Worm (Caenorhabditis elegans): ENCODE results near the gene elo-4.

Gene elo-4

ce11 chrIII:9361228-9361627, 27.2 kb upstream of the elo-4 start, which contains the start of gene flp-25:
TSS of gene flp-25 (plus strand) at chrIII:9361528.
- TF ChIP-seq alr-1 (tag; optimal IDR thresholded peaks at IDR 0.05) (no peak), sma-9 (GFP tag; optimal IDR thresholded peaks at IDR 0.05) (no peak), sma-9 (tag; optimal IDR thresholded peaks at IDR 0.05) (no peak), ama-1 (optimal IDR thresholded peaks at IDR 0.05) (no peak), mdl-1 (tag; optimal IDR thresholded peaks at IDR 0.05) (no peak), R02D3.7 (tag; optimal IDR thresholded peaks at IDR 0.05) (no peak), nhr-11 (tag; optimal IDR thresholded peaks at IDR 0.05) (no peak)

ce11 chrIII:9359060-9359459, 25.0 kb upstream of the elo-4 start, which contains the start of gene K04H4.5:
TSS of gene K04H4.5 (plus strand) at chrIII:9359360.
- TF ChIP-seq nhr-237 (tag; optimal IDR thresholded peaks at IDR 0.05) (no peak), ztf-1 (GFP tag; conservative IDR thresholded peaks at IDR 0.05) (no peak), ZK546.5 (tag; optimal IDR thresholded peaks at IDR 0.05) (no peak), lin-11 (tag; optimal IDR thresholded peaks at IDR 0.05) (no peak), blmp-1 (tag; optimal IDR thresholded peaks at IDR 0.05; ENCODE audit: insufficient read depth) (no peak)

ce11 chrIII:9355412-9355969, 21.4 kb upstream of the elo-4 start, which contains the start of gene chtb-1:
TSS of gene chtb-1 (minus strand) at chrIII:9355462.
- no peak for TF ChIP-seq nhr-10 (tag; optimal IDR thresholded peaks at IDR 0.05)
- no peak for TF ChIP-seq nhr-21 (tag; optimal IDR thresholded peaks at IDR 0.05)
- no peak for TF ChIP-seq peb-1 (tag; optimal IDR thresholded peaks at IDR 0.05)
- TF ChIP-seq nhr-77 (tag; optimal IDR thresholded peaks at IDR 0.05) = no peak
- TF ChIP-seq aly-2 (tag; optimal IDR thresholded peaks at IDR 0.05) = no peak
- no peak for TF ChIP-seq nhr-237 (tag; optimal IDR thresholded peaks at IDR 0.05)
- no peak for TF ChIP-seq F13H6.1 (tag; optimal IDR thresholded peaks at IDR 0.05)
- no peak for TF ChIP-seq mab-5 (tag; optimal IDR thresholded peaks at IDR 0.05)
- TF ChIP-seq unc-62 (GFP tag; optimal IDR thresholded peaks at IDR 0.05) = no peak
- TF ChIP-seq ztf-1 (GFP tag; conservative IDR thresholded peaks at IDR 0.05) = no peak
- no peak for TF ChIP-seq ztf-4 (tag; optimal IDR thresholded peaks at IDR 0.05)
- no peak for TF ChIP-seq Y55F3AM.14 (GFP tag; optimal IDR thresholded peaks at IDR 0.05)
- TF ChIP-seq lin-13 (GFP tag; optimal IDR thresholded peaks at IDR 0.05) = no peak
- no peak for TF ChIP-seq ceh-16 (tag; optimal IDR thresholded peaks at IDR 0.05)
- no peak for TF ChIP-seq ama-1 (optimal IDR thresholded peaks at IDR 0.05)
- no peak for TF ChIP-seq crh-2 (tag; optimal IDR thresholded peaks at IDR 0.05)
- no peak for TF ChIP-seq dmd-4 (tag; optimal IDR thresholded peaks at IDR 0.05)

ce11 chrIII:9353814-9354213, 19.7 kb upstream of the elo-4 start:
- peak; percentile 16 for TF ChIP-seq F13H6.1 (tag; optimal IDR thresholded peaks at IDR 0.05)
- no peak for TF ChIP-seq gmeb-1 (tag; optimal IDR thresholded peaks at IDR 0.05)
- TF ChIP-seq C34F6.9 (tag; optimal IDR thresholded peaks at IDR 0.05) = peak; percentile 36
- TF ChIP-seq nhr-129 (tag; optimal IDR thresholded peaks at IDR 0.05) = peak; percentile 41

ce11 chrIII:9346722-9347121, 12.6 kb upstream of the elo-4 start:
- TF ChIP-seq nhr-129 (tag; optimal IDR thresholded peaks at IDR 0.05) (peak; percentile 8), unc-39 (tag; optimal IDR thresholded peaks at IDR 0.05) (no peak), sma-9 (GFP tag; optimal IDR thresholded peaks at IDR 0.05) (peak; percentile 9), sma-9 (tag; optimal IDR thresholded peaks at IDR 0.05) (no peak)

- TF ChIP-seq ztf-4 (tag; optimal IDR thresholded peaks at IDR 0.05) = no peak
- no peak for TF ChIP-seq nhr-11 (tag; optimal IDR thresholded peaks at IDR 0.05)
- TF ChIP-seq F13H6.1 (tag; optimal IDR thresholded peaks at IDR 0.05) = peak; percentile 36
- TF ChIP-seq dmd-4 (tag; optimal IDR thresholded peaks at IDR 0.05) = no peak
- TF ChIP-seq lin-39 (tag; optimal IDR thresholded peaks at IDR 0.05) = no peak
- peak; percentile 49 for TF ChIP-seq nhr-129 (tag; optimal IDR thresholded peaks at IDR 0.05)
Observed at ce11 chrIII:9346114-9346513, 12.0 kb upstream of the elo-4 start.

- TF ChIP-seq egl-27 (tag; optimal IDR thresholded peaks at IDR 0.05) (no peak), fos-1 (tag; optimal IDR thresholded peaks at IDR 0.05) (no peak), lsy-2 (tag; optimal IDR thresholded peaks at IDR 0.05) (no peak), ZK546.5 (tag; optimal IDR thresholded peaks at IDR 0.05) (no peak)
Observed at ce11 chrIII:9344347-9344746, 10.3 kb upstream of the elo-4 start, which contains the start of gene emb-9. TSS of gene emb-9 (minus strand) at chrIII:9344447.
